Worm (Caenorhabditis elegans) whole organism, L4 larva: Measurements from ENCODE around the gene dhs-19.

Source experiments
- F10B5.3 ChIP-seq: sonication (generic microtip); optimal IDR thresholded peaks from 2 replicates; lab custom pipeline; 2016; ENCODE audit warnings: mild to moderate bottlenecking, missing genetic modification characterization, missing compliant biosample characterization
- arid-1 ChIP-seq: fragments of 200-800 bp; sonication (Bioruptor generic); conservative IDR thresholded peaks from 2 replicates; pipeline ENCODE4 v1.3.6; 2022; ENCODE audit warnings: missing genetic modification reagents, missing genetic modification characterization, missing compliant biosample characterization
- ceh-20 ChIP-seq: fragments of 200-800 bp; sonication (Bioruptor generic); IDR thresholded peaks from 2 replicates; pipeline ENCODE4 v1.3.6; 2022; ENCODE audit warnings: missing genetic modification reagents, missing genetic modification characterization, missing compliant biosample characterization
- ceh-44 ChIP-seq: fragments of 200-800 bp; sonication (Bioruptor generic); IDR thresholded peaks from 2 replicates; pipeline ENCODE4 v1.3.6; 2022; ENCODE audit warnings: missing genetic modification reagents, missing genetic modification characterization, missing compliant biosample characterization
- ceh-62 ChIP-seq: sonication (generic microtip); optimal IDR thresholded peaks from 2 replicates; lab custom pipeline; 2017; ENCODE audit warnings: missing biosample characterization, missing genetic modification characterization
- nhr-77 ChIP-seq: fragments of 150-350 bp; optimal IDR thresholded peaks from 2 replicates; lab custom pipeline; 2014; ENCODE audit warnings: missing biosample characterization, missing genetic modification characterization
- snpc-4 ChIP-seq: fragments of 150-350 bp; optimal IDR thresholded peaks from 2 replicates; lab custom pipeline; 2014; ENCODE audit warnings: missing biosample characterization, missing genetic modification characterization
- unc-62 ChIP-seq, 3 experiments: fragments of 150-350 bp in 1 of 3; sonication (generic microtip); optimal IDR thresholded peaks in 2 of 3; peaks in 1 of 3; 1 replicate in 1 of 3; 2 replicates in 2 of 3; lab custom pipeline; 2014 to 2017; ENCODE audit warnings: missing biosample characterization in 3 of 3, missing genetic modification characterization in 3 of 3, missing genetic modification reagents in 3 of 3, missing genotype in 1 of 3
- ztf-11 ChIP-seq: fragments of 150-350 bp; optimal IDR thresholded peaks from 2 replicates; lab custom pipeline; 2014; ENCODE audit warnings: missing biosample characterization, missing genetic modification characterization

- TF ChIP-seq ceh-20 (GFP tag; lab: Robert Waterston, UW): no peak
- no peak for TF ChIP-seq snpc-4 (tag; lab: Kevin White, UChicago)
- TF ChIP-seq arid-1 (GFP tag; lab: Robert Waterston, UW): no peak
- no peak for TF ChIP-seq ceh-44 (GFP tag; lab: Robert Waterston, UW)
- no peak for TF ChIP-seq unc-62 (GFP tag; optimal IDR thresholded peaks at IDR 0.05 in 1 of 2; lab: Kevin White, UChicago)
- no peak for TF ChIP-seq unc-62 (tag; optimal IDR thresholded peaks at IDR 0.05; lab: Kevin White, UChicago)
- no peak for TF ChIP-seq nhr-77 (tag; lab: Kevin White, UChicago)
- no peak for TF ChIP-seq ztf-11 (tag; lab: Kevin White, UChicago)
- TF ChIP-seq ceh-62: no peak
- TF ChIP-seq F10B5.3 (tag; lab: Kevin White, UChicago): no peak
Measured at ce11 chrV:11485558-11485957, 4.7 kb downstream of the dhs-19 start, which contains the start of gene srh-1.
